ENCODE assay signal across 3 fruit fly cellular contexts in genomic region chrX:17782058-17782457, dm6.
TF ChIP-seq lines count a peak whose summit lies in the region.

No protein-coding gene starts in this region.

- TF ChIP-seq CTCF in whole organism, embryonic (GFP tag; optimal IDR thresholded peaks at IDR 0.05; lab: Kevin White, UChicago) = no peak

TF ChIP-seq in whole organism, embryonic, 481 proteins besides CTCF, POLR2A, EP300 and RAD21 (continues in another document):
- no peak for TF ChIP-seq CG9876 (GFP tag; optimal IDR thresholded peaks at IDR 0.05; lab: Kevin White, UChicago)
- TF ChIP-seq CG10274 (GFP tag; optimal IDR thresholded peaks at IDR 0.05; lab: Kevin White, UChicago) = no peak
- TF ChIP-seq CG15601 (tag; optimal IDR thresholded peaks at IDR 0.05; lab: Kevin White, UChicago) = peak; percentile 38
- no peak for TF ChIP-seq sob (GFP tag; IDR thresholded peaks at IDR 0.05; lab: Robert Waterston, UW)
- no peak for TF ChIP-seq odd (GFP tag; optimal IDR thresholded peaks at IDR 0.05; lab: Kevin White, UChicago)
- no peak for TF ChIP-seq CG13123 (GFP tag; optimal IDR thresholded peaks at IDR 0.05; lab: Kevin White, UChicago)
- TF ChIP-seq knrl (GFP tag; IDR thresholded peaks at IDR 0.05; lab: Robert Waterston, UW; ENCODE audit: partially characterized antibody) = no peak
- peak; percentile 61 for TF ChIP-seq gsb-n (tag; optimal IDR thresholded peaks at IDR 0.05; lab: Kevin White, UChicago)
- TF ChIP-seq az2 (GFP tag; optimal IDR thresholded peaks at IDR 0.05; lab: Kevin White, UChicago) = peak; percentile 7
- peak; percentile 64 for TF ChIP-seq CG12391 (tag; optimal IDR thresholded peaks at IDR 0.05; lab: Kevin White, UChicago)
- peak; percentile 70 for TF ChIP-seq CG10979 (tag; optimal IDR thresholded peaks at IDR 0.05; lab: Kevin White, UChicago)
- TF ChIP-seq Lpt (GFP tag; optimal IDR thresholded peaks at IDR 0.05; lab: Kevin White, UChicago) = no peak
- no peak for TF ChIP-seq ash1 (GFP tag; optimal IDR thresholded peaks at IDR 0.05; lab: Kevin White, UChicago)
- TF ChIP-seq CG16863 (GFP tag; optimal IDR thresholded peaks at IDR 0.05; lab: Kevin White, UChicago) = no peak
- no peak for TF ChIP-seq Gug (GFP tag; IDR thresholded peaks at IDR 0.05; lab: Robert Waterston, UW)
- TF ChIP-seq btn (GFP tag; optimal IDR thresholded peaks at IDR 0.05; lab: Kevin White, UChicago) = no peak
- no peak for TF ChIP-seq CG4820 (GFP tag; optimal IDR thresholded peaks at IDR 0.05; lab: Kevin White, UChicago)
- no peak for TF ChIP-seq NC2β (GFP tag; optimal IDR thresholded peaks at IDR 0.05; lab: Kevin White, UChicago)
- no peak for TF ChIP-seq Nf-YA (GFP tag; IDR thresholded peaks at IDR 0.05; lab: Robert Waterston, UW)
- TF ChIP-seq fd96Cb (tag; optimal IDR thresholded peaks at IDR 0.05; lab: Kevin White, UChicago) = peak; percentile 22
- TF ChIP-seq gce (GFP tag; IDR thresholded peaks at IDR 0.05; lab: Robert Waterston, UW) = no peak
- TF ChIP-seq dmrt99B (tag; optimal IDR thresholded peaks at IDR 0.05; lab: Kevin White, UChicago) = peak; percentile 69
- TF ChIP-seq Sox100B (GFP tag; optimal IDR thresholded peaks at IDR 0.05; lab: Kevin White, UChicago) = peak; percentile 44
- TF ChIP-seq Ravus (GFP tag; IDR thresholded peaks at IDR 0.05; lab: Robert Waterston, UW) = no peak
- no peak for TF ChIP-seq slbo (GFP tag; IDR thresholded peaks at IDR 0.05; lab: Robert Waterston, UW)
- TF ChIP-seq nmo (GFP tag; optimal IDR thresholded peaks at IDR 0.05; lab: Kevin White, UChicago) = peak; percentile 55
- no peak for TF ChIP-seq Opbp (GFP tag; IDR thresholded peaks at IDR 0.05; lab: Robert Waterston, UW; ENCODE audit: partially characterized antibody)
- TF ChIP-seq CG7357 (GFP tag; IDR thresholded peaks at IDR 0.05; lab: Robert Waterston, UW) = no peak
- TF ChIP-seq ac (GFP tag; optimal IDR thresholded peaks at IDR 0.05; lab: Kevin White, UChicago) = no peak
- peak; percentile 0 for TF ChIP-seq twi (tag; optimal IDR thresholded peaks at IDR 0.05; lab: Kevin White, UChicago)
- no peak for TF ChIP-seq cg (GFP tag; optimal IDR thresholded peaks at IDR 0.05; lab: Kevin White, UChicago)
- no peak for TF ChIP-seq B-H2 (GFP tag; optimal IDR thresholded peaks at IDR 0.05; lab: Kevin White, UChicago)

TF ChIP-seq in whole organism, prepupa, 60 proteins besides CTCF, POLR2A, EP300 and RAD21:
- TF ChIP-seq svp (GFP tag; lab: Kevin White, UChicago) (peak; percentile 54), Eip78C (GFP tag; lab: Kevin White, UChicago) (peak; percentile 6), esn (GFP tag; optimal IDR thresholded peaks at IDR 0.05; lab: Kevin White, UChicago) (peak; percentile 6), CG31627 (GFP tag; optimal IDR thresholded peaks at IDR 0.05; lab: Kevin White, UChicago) (no peak)

TF ChIP-seq in whole organism, wandering third instar larva, 38 proteins besides CTCF, POLR2A, EP300 and RAD21:
- TF ChIP-seq Mio (GFP tag; optimal IDR thresholded peaks at IDR 0.05; lab: Kevin White, UChicago) (no peak), psq (GFP tag; optimal IDR thresholded peaks at IDR 0.05; lab: Kevin White, UChicago) (no peak), Dfd (GFP tag; optimal IDR thresholded peaks at IDR 0.05; lab: Kevin White, UChicago) (no peak), Hnf4 (GFP tag; optimal IDR thresholded peaks at IDR 0.05; lab: Kevin White, UChicago) (no peak), brk (GFP tag; optimal IDR thresholded peaks at IDR 0.05; lab: Kevin White, UChicago) (no peak), Dif (GFP tag; optimal IDR thresholded peaks at IDR 0.05; lab: Kevin White, UChicago; ENCODE audit: partially characterized antibody) (no peak), rgr (GFP tag; optimal IDR thresholded peaks at IDR 0.05; lab: Kevin White, UChicago) (no peak), fru (GFP tag; optimal IDR thresholded peaks at IDR 0.05; lab: Kevin White, UChicago) (no peak), N (GFP tag; optimal IDR thresholded peaks at IDR 0.05; lab: Kevin White, UChicago) (no peak), HLH106 (tag; optimal IDR thresholded peaks at IDR 0.05; lab: Kevin White, UChicago) (peak; percentile 18), GATAd (GFP tag; optimal IDR thresholded peaks at IDR 0.05; lab: Kevin White, UChicago) (no peak), dmrt93B (GFP tag; optimal IDR thresholded peaks at IDR 0.05; lab: Kevin White, UChicago) (no peak), Sp1 (GFP tag; optimal IDR thresholded peaks at IDR 0.05; lab: Kevin White, UChicago) (peak; percentile 8), CG32264 (GFP tag; optimal IDR thresholded peaks at IDR 0.05; lab: Kevin White, UChicago) (no peak), pan (optimal IDR thresholded peaks at IDR 0.05; lab: Kevin White, UChicago) (no peak), dl (GFP tag; optimal IDR thresholded peaks at IDR 0.05; lab: Kevin White, UChicago; ENCODE audit: insufficient read depth in 1 of 2, partially characterized antibody in 2 of 2) (no peak)

Comparison
In these comparisons a context has a peak if more than half of its experiments do, and no peak if none do; other contexts are left out.
1. Of the 7 proteins assayed by ChIP-seq in both whole organism, embryonic and whole organism, prepupa: peak only in whole organism, embryonic: Blimp-1 and Sox102F; only in whole organism, prepupa: none; in both: none; in neither: 5.